Fruit fly (Drosophila melanogaster) whole organism: ENCODE measurements around the gene Ccdc56.

ENCODE experiments used
- CG8478 ChIP-seq: fragments of >200 bp; optimal IDR thresholded peaks from 2 replicates; lab custom pipeline; 2018; ENCODE audit warnings: inconsistent platforms
- Dll ChIP-seq: fragments of >200 bp; optimal IDR thresholded peaks from 2 replicates; lab custom pipeline; 2017
- EcR ChIP-seq, 2 experiments: fragments of >200 bp; optimal IDR thresholded peaks; 2 replicates each; lab custom pipeline; 2017; ENCODE audit warnings: missing biosample characterization in 2 of 2, missing genetic modification characterization in 2 of 2, missing genetic modification reagents in 2 of 2
- pan ChIP-seq: fragments of >200 bp; optimal IDR thresholded peaks from 2 replicates; lab custom pipeline; 2017
- psq ChIP-seq: fragments of >200 bp; optimal IDR thresholded peaks from 2 replicates; lab custom pipeline; 2017
- usp ChIP-seq: fragments of >200 bp; optimal IDR thresholded peaks from 2 replicates; lab custom pipeline; 2017; ENCODE audit warnings: missing biosample characterization, missing genetic modification characterization, mixed read lengths

Ccdc56 gene

dm6 chr3L:11696294-11697116 lies 12.3 kb upstream of the Ccdc56 start, which contains the start of gene Dph1:
Gene Dph1 (minus strand): TSS chr3L:11696963.
- TF ChIP-seq EcR (GFP tag; optimal IDR thresholded peaks at IDR 0.05; lab: Kevin White, UChicago) (peak in 1 of 2 experiments; percentile 56), Dll (no peak), usp (no peak)

dm6 chr3L:11699163-11699562 lies 9.6 kb upstream of the Ccdc56 start, which contains the start of gene Dnai2:
Gene Dnai2 (minus strand): TSS chr3L:11699263.
- no peak for TF ChIP-seq pan
- TF ChIP-seq Dll: no peak
- TF ChIP-seq CG8478: no peak

- TF ChIP-seq Dll (no peak), pan (no peak), usp (no peak), CG8478 (no peak), psq (no peak), EcR (GFP tag; optimal IDR thresholded peaks at IDR 0.05; lab: Kevin White, UChicago) (no peak)
These were observed 7.1 kb upstream of the Ccdc56 start for dm6 chr3L:11701649-11702048.

dm6 chr3L:11703579-11703978 lies 5.2 kb upstream of the Ccdc56 start:
- TF ChIP-seq EcR (GFP tag; optimal IDR thresholded peaks at IDR 0.05; lab: Kevin White, UChicago): peak in 1 of 2 experiments; percentile 77
- TF ChIP-seq psq: no peak

dm6 chr3L:11704902-11705546 lies 3.8 kb upstream of the Ccdc56 start:
- TF ChIP-seq pan (no peak), Dll (no peak), EcR (GFP tag; optimal IDR thresholded peaks at IDR 0.05; lab: Kevin White, UChicago) (no peak), psq (no peak), CG8478 (no peak), usp (no peak)

- no peak for TF ChIP-seq psq
- peak; percentile 97 for TF ChIP-seq Dll
These were observed 674 bp upstream of the Ccdc56 start, which contains the start of gene CG11658 for dm6 chr3L:11707978-11708632. Gene CG11658 (minus strand): TSS chr3L:11708553.

- TF ChIP-seq EcR (GFP tag; optimal IDR thresholded peaks at IDR 0.05; lab: Kevin White, UChicago) (no peak), usp (no peak), psq (no peak), Dll (no peak), pan (no peak), CG8478 (no peak)
These were observed 2.4 kb downstream of the Ccdc56 start, which contains the start of gene crim for dm6 chr3L:11711059-11711628. Gene crim (minus strand): TSS chr3L:11711386.

dm6 chr3L:11711789-11712188 lies 3.0 kb downstream of the Ccdc56 start:
- TF ChIP-seq psq (no peak), Dll (no peak), CG8478 (no peak), EcR (GFP tag; optimal IDR thresholded peaks at IDR 0.05; lab: Kevin White, UChicago) (no peak), usp (no peak)

dm6 chr3L:11712839-11713238 lies 4.1 kb downstream of the Ccdc56 start:
- TF ChIP-seq Dll (no peak), CG8478 (no peak), pan (no peak), EcR (GFP tag; optimal IDR thresholded peaks at IDR 0.05; lab: Kevin White, UChicago) (no peak), usp (no peak), psq (no peak)

- TF ChIP-seq Dll (peak; percentile 15), pan (no peak)
These were observed 6.4 kb downstream of the Ccdc56 start, which contains the start of gene CG14132 for dm6 chr3L:11715187-11715586. Gene CG14132 (minus strand): TSS chr3L:11715285.

dm6 chr3L:11716347-11716746 lies 7.6 kb downstream of the Ccdc56 start:
- TF ChIP-seq Dll (no peak), CG8478 (no peak), EcR (GFP tag; optimal IDR thresholded peaks at IDR 0.05; lab: Kevin White, UChicago) (no peak), pan (no peak), usp (no peak), psq (no peak)

dm6 chr3L:11716899-11717298 lies 8.1 kb downstream of the Ccdc56 start:
- TF ChIP-seq psq (no peak), CG8478 (no peak), usp (no peak), pan (no peak), Dll (no peak), EcR (GFP tag; optimal IDR thresholded peaks at IDR 0.05; lab: Kevin White, UChicago) (no peak)

dm6 chr3L:11717300-11717699 lies 8.5 kb downstream of the Ccdc56 start:
- TF ChIP-seq EcR (GFP tag; optimal IDR thresholded peaks at IDR 0.05; lab: Kevin White, UChicago): no peak
- no peak for TF ChIP-seq pan
- no peak for TF ChIP-seq Dll
- no peak for TF ChIP-seq CG8478
- TF ChIP-seq usp: no peak
- no peak for TF ChIP-seq psq

dm6 chr3L:11717993-11718392 lies 9.2 kb downstream of the Ccdc56 start:
- TF ChIP-seq pan (no peak), usp (no peak), psq (no peak), CG8478 (no peak), EcR (GFP tag; optimal IDR thresholded peaks at IDR 0.05; lab: Kevin White, UChicago) (no peak), Dll (no peak)
